Fruit fly (Drosophila melanogaster): ENCODE measurements around the gene CG14855.
A peak's percentile ranks its signal among the peaks of the same experiment; 100 is the strongest.

CG14855 gene

dm6 chr3R:14817721-14818215 lies 21.7 kb downstream of the CG14855 start (continued):
- TF ChIP-seq CG10462 (GFP tag; optimal IDR thresholded peaks at IDR 0.05) (no peak), CG5180 (GFP tag; optimal IDR thresholded peaks at IDR 0.05) (peak; percentile 80), CG6654 (GFP tag; optimal IDR thresholded peaks at IDR 0.05) (no peak), NK7.1 (GFP tag; optimal IDR thresholded peaks at IDR 0.05) (no peak), CG7963 (GFP tag; IDR thresholded peaks at IDR 0.05; ENCODE audit: partially characterized antibody) (no peak), CG31365 (tag; optimal IDR thresholded peaks at IDR 0.05) (no peak), ro (GFP tag; IDR thresholded peaks at IDR 0.05) (no peak), CG12155 (GFP tag; optimal IDR thresholded peaks at IDR 0.05) (peak; percentile 96), bab2 (GFP tag; optimal IDR thresholded peaks at IDR 0.05) (no peak), row (GFP tag; IDR thresholded peaks at IDR 0.05) (no peak), Bteb2 (GFP tag; optimal IDR thresholded peaks at IDR 0.05) (no peak), crc (GFP tag; optimal IDR thresholded peaks at IDR 0.05) (no peak), CG15514 (GFP tag; optimal IDR thresholded peaks at IDR 0.05) (no peak), CG16815 (GFP tag; optimal IDR thresholded peaks at IDR 0.05) (no peak), CG2120 (GFP tag; optimal IDR thresholded peaks at IDR 0.05) (no peak), Pdp1 (GFP tag; optimal IDR thresholded peaks at IDR 0.05) (peak in 1 of 2 experiments; percentile 1), CG12659 (GFP tag; optimal IDR thresholded peaks at IDR 0.05) (no peak), HLH3B (GFP tag; IDR thresholded peaks at IDR 0.05) (no peak), CG2712 (tag; optimal IDR thresholded peaks at IDR 0.05) (peak; percentile 0), Aef1 (GFP tag; IDR thresholded peaks at IDR 0.05) (peak; percentile 70; the same call in 2 of the 3 replicates), CG7745 (tag; optimal IDR thresholded peaks at IDR 0.05) (no peak), CG8388 (GFP tag; optimal IDR thresholded peaks at IDR 0.05) (no peak), CG17359 (tag; optimal IDR thresholded peaks at IDR 0.05) (no peak), Gug (GFP tag; IDR thresholded peaks at IDR 0.05) (no peak), sens-2 (GFP tag; IDR thresholded peaks at IDR 0.05) (no peak), Antp (GFP tag; optimal IDR thresholded peaks at IDR 0.05) (no peak), D19B (GFP tag; optimal IDR thresholded peaks at IDR 0.05) (no peak), CG17361 (GFP tag; IDR thresholded peaks at IDR 0.05) (no peak), HLHmδ (GFP tag; optimal IDR thresholded peaks at IDR 0.05) (no peak), emc (GFP tag; optimal IDR thresholded peaks at IDR 0.05) (no peak), HmgD (GFP tag; optimal IDR thresholded peaks at IDR 0.05) (no peak), CG33557 (GFP tag; optimal IDR thresholded peaks at IDR 0.05) (no peak), Atf6 (GFP tag; IDR thresholded peaks at IDR 0.05) (no peak), crp (GFP tag; optimal IDR thresholded peaks at IDR 0.05) (peak in 1 of 2 experiments; percentile 38), CG34376 (GFP tag; optimal IDR thresholded peaks at IDR 0.05) (peak; percentile 42), CHES-1-like (GFP tag; optimal IDR thresholded peaks at IDR 0.05) (peak; percentile 16), so (GFP tag; IDR thresholded peaks at IDR 0.05) (no peak), CG18262 (tag; optimal IDR thresholded peaks at IDR 0.05) (no peak), D (optimal IDR thresholded peaks at IDR 0.05) (no peak), D (GFP tag; optimal IDR thresholded peaks at IDR 0.05) (no peak)

- TF ChIP-seq trem (tag; optimal IDR thresholded peaks at IDR 0.05): peak; percentile 86
- TF ChIP-seq CG18619 (GFP tag; optimal IDR thresholded peaks at IDR 0.05): no peak
- TF ChIP-seq CG34376 (GFP tag; optimal IDR thresholded peaks at IDR 0.05): peak; percentile 61
- no peak for TF ChIP-seq nerfin-2 (GFP tag; IDR thresholded peaks at IDR 0.05; ENCODE audit: partially characterized antibody)
- peak in 1 of 2 experiments; percentile 1 for TF ChIP-seq Eip74EF (GFP tag; optimal IDR thresholded peaks at IDR 0.05)
- no peak for TF ChIP-seq CG8290 (GFP tag; optimal IDR thresholded peaks at IDR 0.05)
- peak in 1 of 2 experiments; percentile 13 for TF ChIP-seq CG8290 (tag; optimal IDR thresholded peaks at IDR 0.05)
- TF ChIP-seq CG32772 (GFP tag; IDR thresholded peaks at IDR 0.05): no peak
- TF ChIP-seq chm (GFP tag; IDR thresholded peaks at IDR 0.05): peak; percentile 36; the same call in 1 of the 2 replicates
- TF ChIP-seq dpn (GFP tag; optimal IDR thresholded peaks at IDR 0.05): no peak
- TF ChIP-seq al (GFP tag; IDR thresholded peaks at IDR 0.05): no peak
- TF ChIP-seq CG32532 (GFP tag; IDR thresholded peaks at IDR 0.05): no peak
- TF ChIP-seq tap (tag; optimal IDR thresholded peaks at IDR 0.05): no peak
- TF ChIP-seq GATAe (GFP tag; conservative IDR thresholded peaks at IDR 0.05): peak; percentile 38; the same call in 1 of the 2 replicates
- peak; percentile 9 for TF ChIP-seq CG2712 (tag; optimal IDR thresholded peaks at IDR 0.05)
Observed at dm6 chr3R:14819711-14820153, 23.6 kb downstream of the CG14855 start.
